Worm (Caenorhabditis elegans): ENCODE data around the gene T07A9.12.

Gene T07A9.12

DNA sequence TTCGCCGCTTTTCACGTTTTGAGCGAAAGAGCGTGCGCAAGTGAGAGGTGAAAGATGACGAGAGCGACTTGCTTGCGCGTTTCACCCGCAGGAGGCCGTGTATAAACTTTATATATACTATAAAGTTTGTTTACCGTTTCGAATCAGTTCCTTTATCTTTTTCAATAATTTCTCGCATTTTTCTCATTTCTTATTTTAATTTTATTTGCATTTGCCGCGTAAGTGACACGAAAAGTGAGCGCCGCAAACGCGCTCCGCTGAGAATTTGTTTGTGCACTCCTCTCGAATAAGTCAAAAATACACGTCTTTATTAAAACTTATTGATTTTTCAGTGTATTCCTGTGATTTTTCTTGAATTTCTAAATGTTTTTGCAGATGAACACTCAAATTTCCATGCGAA is 33.0 kb downstream of the T07A9.12 start, which contains the start of gene mrpl-55 (continued):
- TF ChIP-seq elt-3 (tag; optimal IDR thresholded peaks at IDR 0.05) (peak in 4 of 6 experiments; percentile 19 to 98 (median 64)), fkh-10 (GFP tag; optimal IDR thresholded peaks at IDR 0.05) (peak; percentile 47), unc-62 (GFP tag; optimal IDR thresholded peaks at IDR 0.05) (peak; percentile 9), sup-37 (GFP tag; optimal IDR thresholded peaks at IDR 0.05) (peak; percentile 17), lsy-2 (tag; optimal IDR thresholded peaks at IDR 0.05) (peak; percentile 91 to 95), irx-1 (tag; optimal IDR thresholded peaks at IDR 0.05) (peak; percentile 88), ces-1 (GFP tag; optimal IDR thresholded peaks at IDR 0.05) (no peak), swsn-7 (tag; optimal IDR thresholded peaks at IDR 0.05) (peak; percentile 89), skn-1 (tag; optimal IDR thresholded peaks at IDR 0.05) (peak; percentile 88), hlh-17 (GFP tag; optimal IDR thresholded peaks at IDR 0.05; ENCODE audit: borderline replicate concordance) (no peak), unc-86 (tag; optimal IDR thresholded peaks at IDR 0.05) (peak; percentile 88), lin-39 (tag; optimal IDR thresholded peaks at IDR 0.05) (peak; percentile 82), ceh-63 (GFP tag; optimal IDR thresholded peaks at IDR 0.05) (no peak), mab-9 (GFP tag; IDR thresholded peaks at IDR 0.05) (peak; percentile 75), aha-1 (tag; optimal IDR thresholded peaks at IDR 0.05) (no peak), lin-35 (GFP tag; optimal IDR thresholded peaks at IDR 0.05) (peak; percentile 95 to 98), isw-1 (GFP tag; IDR thresholded peaks at IDR 0.05) (peak; percentile 86), ets-5 (GFP tag; IDR thresholded peaks at IDR 0.05) (no peak), dsc-1 (tag; optimal IDR thresholded peaks at IDR 0.05) (peak; percentile 85), rnt-1 (tag; optimal IDR thresholded peaks at IDR 0.05) (peak; percentile 93), nhr-77 (tag; optimal IDR thresholded peaks at IDR 0.05) (peak; percentile 90), ztf-4 (tag; optimal IDR thresholded peaks at IDR 0.05) (peak; percentile 82), zag-1 (tag; optimal IDR thresholded peaks at IDR 0.05) (no peak), grh-1 (GFP tag; IDR thresholded peaks at IDR 0.05) (peak; percentile 76), F16B12.6 (tag; optimal IDR thresholded peaks at IDR 0.05) (peak; percentile 73), lin-13 (GFP tag; optimal IDR thresholded peaks at IDR 0.05) (peak; percentile 88), C16A3.4 (tag; optimal IDR thresholded peaks at IDR 0.05) (peak; percentile 96), blmp-1 (tag; optimal IDR thresholded peaks at IDR 0.05) (peak; percentile 75), tlp-1 (tag; optimal IDR thresholded peaks at IDR 0.05) (no peak), dpl-1 (GFP tag; optimal IDR thresholded peaks at IDR 0.05) (peak; percentile 94 to 97 (median 96)), snpc-4 (tag; optimal IDR thresholded peaks at IDR 0.05) (peak; percentile 79), ceh-8 (GFP tag; optimal IDR thresholded peaks at IDR 0.05) (peak; percentile 69), ztf-11 (tag; optimal IDR thresholded peaks at IDR 0.05) (peak in 1 of 2 experiments; percentile 77), mep-1 (tag; optimal IDR thresholded peaks at IDR 0.05) (peak; percentile 94), C34B4.2 (tag; optimal IDR thresholded peaks at IDR 0.05) (no peak), efl-3 (GFP tag; optimal IDR thresholded peaks at IDR 0.05) (no peak), nhr-20 (tag; optimal IDR thresholded peaks at IDR 0.05) (peak; percentile 91), nhr-85 (tag) (peak; percentile 94), ceh-90 (tag; optimal IDR thresholded peaks at IDR 0.05) (peak; percentile 46), ceh-82 (tag; optimal IDR thresholded peaks at IDR 0.05) (peak; percentile 75 to 93 (median 77)), vab-15 (tag; optimal IDR thresholded peaks at IDR 0.05) (peak; percentile 64), sox-4 (tag; optimal IDR thresholded peaks at IDR 0.05) (peak; percentile 76), pag-3 (tag; optimal IDR thresholded peaks at IDR 0.05; ENCODE audit: borderline replicate concordance, insufficient read depth) (no peak), hlh-4 (tag; optimal IDR thresholded peaks at IDR 0.05) (no peak), lin-14 (GFP tag; optimal IDR thresholded peaks at IDR 0.05) (peak; percentile 93), ama-1 (optimal IDR thresholded peaks at IDR 0.05) (no peak), fkh-4 (tag; optimal IDR thresholded peaks at IDR 0.05; ENCODE audit: borderline replicate concordance) (peak; percentile 57), nhr-90 (tag; optimal IDR thresholded peaks at IDR 0.05; ENCODE audit: poor library complexity) (peak; percentile 91), unc-98 (GFP tag; IDR thresholded peaks at IDR 0.05) (no peak), egl-27 (tag; optimal IDR thresholded peaks at IDR 0.05) (peak; percentile 37), C04F5.9 (tag; optimal IDR thresholded peaks at IDR 0.05) (peak; percentile 82), unc-30 (tag; optimal IDR thresholded peaks at IDR 0.05) (peak; percentile 43), lin-15B (tag; optimal IDR thresholded peaks at IDR 0.05) (peak; percentile 92)

All from whole organism, L1 larva.